Worm (Caenorhabditis elegans) whole organism, L2 larva: ENCODE data around the gene F42A10.9.

Experiments used
- R02D3.7 ChIP-seq: fragments of 150-350 bp; optimal IDR thresholded peaks from 2 replicates; lab custom pipeline; 2014; ENCODE audit warnings: missing biosample characterization, missing genetic modification characterization
- Y55F3AM.14 ChIP-seq: fragments of 200-800 bp; sonication (Bioruptor generic); optimal IDR thresholded peaks from 2 replicates; lab custom pipeline; 2018; ENCODE audit warnings: mild to moderate bottlenecking, missing genetic modification characterization, missing compliant biosample characterization
- ZK546.5 ChIP-seq: sonication (generic microtip); optimal IDR thresholded peaks from 2 replicates; lab custom pipeline; 2017; ENCODE audit warnings: missing biosample characterization, missing genetic modification characterization
- aly-2 ChIP-seq: fragments of 150-350 bp; optimal IDR thresholded peaks from 2 replicates; lab custom pipeline; 2014; ENCODE audit warnings: missing biosample characterization, missing genetic modification characterization
- ceh-16 ChIP-seq: fragments of 150-350 bp; optimal IDR thresholded peaks from 2 replicates; lab custom pipeline; 2014; ENCODE audit warnings: missing biosample characterization, missing genetic modification characterization
- crh-2 ChIP-seq: sonication (generic microtip); optimal IDR thresholded peaks from 2 replicates; lab custom pipeline; 2017; ENCODE audit warnings: missing biosample characterization, missing genetic modification characterization
- egl-27 ChIP-seq: sonication (generic microtip); optimal IDR thresholded peaks from 3 replicates; lab custom pipeline; 2017; ENCODE audit warnings: missing biosample characterization, missing genetic modification reagents, missing genetic modification characterization
- elt-1 ChIP-seq: fragments of 150-350 bp; optimal IDR thresholded peaks from 2 replicates; lab custom pipeline; 2014; ENCODE audit warnings: missing biosample characterization, missing genetic modification characterization
- fos-1 ChIP-seq: fragments of 150-350 bp; optimal IDR thresholded peaks from 2 replicates; lab custom pipeline; 2014; ENCODE audit warnings: missing biosample characterization, missing genetic modification characterization
- gmeb-1 ChIP-seq: fragments of 150-350 bp; optimal IDR thresholded peaks from 2 replicates; lab custom pipeline; 2014; ENCODE audit warnings: missing biosample characterization, missing genetic modification characterization
- lin-11 ChIP-seq: fragments of 150-350 bp; sonication (generic microtip); optimal IDR thresholded peaks from 2 replicates; lab custom pipeline; 2014; ENCODE audit warnings: missing biosample characterization, missing genetic modification characterization, inconsistent platforms, mixed read lengths
- lin-13 ChIP-seq: fragments of 150-350 bp; optimal IDR thresholded peaks from 2 replicates; lab custom pipeline; 2014; ENCODE audit warnings: missing biosample characterization, missing genetic modification reagents, missing genetic modification characterization
- lin-39 ChIP-seq: fragments of 150-350 bp; optimal IDR thresholded peaks from 2 replicates; lab custom pipeline; 2014; ENCODE audit warnings: missing biosample characterization, missing genetic modification reagents, missing genetic modification characterization
- mab-5 ChIP-seq: fragments of 150-350 bp; optimal IDR thresholded peaks from 2 replicates; lab custom pipeline; 2014; ENCODE audit warnings: missing biosample characterization, missing genetic modification characterization
- mbf-1 ChIP-seq: sonication (generic microtip); optimal IDR thresholded peaks from 2 replicates; lab custom pipeline; 2017; ENCODE audit warnings: missing biosample characterization, missing genetic modification characterization
- nhr-11 ChIP-seq: fragments of 150-350 bp; optimal IDR thresholded peaks from 2 replicates; lab custom pipeline; 2014; ENCODE audit warnings: missing biosample characterization, missing genetic modification characterization
- nhr-12 ChIP-seq: fragments of 150-350 bp; optimal IDR thresholded peaks from 2 replicates; lab custom pipeline; 2014; ENCODE audit warnings: missing biosample characterization, missing genetic modification characterization
- nhr-21 ChIP-seq: fragments of 150-350 bp; optimal IDR thresholded peaks from 2 replicates; lab custom pipeline; 2014; ENCODE audit warnings: missing biosample characterization, missing genetic modification characterization
- nhr-23 ChIP-seq: fragments of 150-350 bp; optimal IDR thresholded peaks from 2 replicates; lab custom pipeline; 2014; ENCODE audit warnings: missing biosample characterization, missing genetic modification reagents, missing genetic modification characterization
- nhr-237 ChIP-seq: fragments of 150-350 bp; optimal IDR thresholded peaks from 2 replicates; lab custom pipeline; 2014; ENCODE audit warnings: missing biosample characterization, missing genetic modification characterization
- nhr-25 ChIP-seq: fragments of 150-350 bp; sonication (generic microtip); optimal IDR thresholded peaks from 3 replicates; lab custom pipeline; 2014; ENCODE audit warnings: missing biosample characterization, missing genetic modification characterization
- nhr-6 ChIP-seq: fragments of 150-350 bp; optimal IDR thresholded peaks from 2 replicates; lab custom pipeline; 2014; ENCODE audit warnings: missing biosample characterization, missing genetic modification characterization
- nhr-77 ChIP-seq: fragments of 150-350 bp; optimal IDR thresholded peaks from 2 replicates; lab custom pipeline; 2014; ENCODE audit warnings: missing biosample characterization, missing genetic modification characterization
- skn-1 ChIP-seq: sonication (generic microtip); optimal IDR thresholded peaks from 2 replicates; lab custom pipeline; 2017; ENCODE audit warnings: missing biosample characterization, missing genetic modification characterization
- sma-3 ChIP-seq: sonication (generic microtip); optimal IDR thresholded peaks from 2 replicates; lab custom pipeline; 2016; ENCODE audit warnings: missing genetic modification reagents, missing genetic modification characterization, missing compliant biosample characterization
- sma-9 ChIP-seq, 2 experiments: fragments of 150-350 bp in 1 of 2; sonication (generic microtip) in 1 of 2; optimal IDR thresholded peaks; 2 replicates each; lab custom pipeline; 2014 to 2016; ENCODE audit warnings: missing genetic modification characterization in 2 of 2, mild to moderate bottlenecking in 1 of 2, missing biosample characterization in 1 of 2, missing compliant biosample characterization in 1 of 2, missing genetic modification reagents in 1 of 2, moderate library complexity in 1 of 2
- snpc-4 ChIP-seq: fragments of 150-350 bp; optimal IDR thresholded peaks from 2 replicates; lab custom pipeline; 2014; ENCODE audit warnings: missing biosample characterization, missing genetic modification characterization
- unc-55 ChIP-seq: fragments of 150-350 bp; sonication (generic microtip); optimal IDR thresholded peaks from 3 replicates; lab custom pipeline; 2014; ENCODE audit warnings: missing biosample characterization, missing genetic modification reagents, missing genetic modification characterization
- zag-1 ChIP-seq: fragments of 150-350 bp; optimal IDR thresholded peaks from 2 replicates; lab custom pipeline; 2014; ENCODE audit warnings: missing biosample characterization, missing genetic modification characterization
- ztf-1 ChIP-seq: fragments of 200-800 bp; sonication (Bioruptor generic); conservative IDR thresholded peaks from 2 replicates; pipeline ENCODE4 v1.3.6; 2022; ENCODE audit warnings: missing genetic modification characterization, missing compliant biosample characterization
- ztf-11 ChIP-seq: sonication (generic microtip); optimal IDR thresholded peaks from 2 replicates; lab custom pipeline; 2017; ENCODE audit warnings: missing biosample characterization, missing genetic modification characterization

F42A10.9 gene

DNA sequence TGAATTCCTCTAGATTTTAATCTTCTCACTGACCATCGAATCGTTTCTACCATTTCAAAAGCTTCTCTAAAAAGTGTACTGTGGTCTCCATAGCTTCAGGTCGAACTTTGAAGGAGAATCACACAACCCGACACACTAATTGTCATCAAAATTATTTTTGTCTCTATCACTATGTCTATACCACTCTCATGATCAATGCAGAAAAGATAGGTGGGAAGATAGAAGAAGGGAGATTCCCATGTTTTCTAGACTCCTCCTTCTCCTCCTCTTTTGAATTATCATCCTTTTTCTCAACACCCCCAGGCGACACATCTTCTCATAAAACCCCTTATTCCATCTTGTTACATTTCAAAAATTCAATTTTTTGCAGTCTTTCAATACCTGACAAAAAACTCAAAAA, 18.5 kb upstream of the F42A10.9 start, which contains the start of gene Y42G9A.3:
TSS of gene Y42G9A.3 (plus strand) at position 363 of the 400 bp plus-strand sequence.
- TF ChIP-seq fos-1 (tag; lab: Kevin White, UChicago): peak; percentile 35
- peak; percentile 5 for TF ChIP-seq sma-9 (GFP tag; optimal IDR thresholded peaks at IDR 0.05; lab: Kevin White, UChicago)
- no peak for TF ChIP-seq sma-9 (tag; optimal IDR thresholded peaks at IDR 0.05; lab: Kevin White, UChicago)
- no peak for TF ChIP-seq lin-11
- no peak for TF ChIP-seq nhr-237
- peak; percentile 78 for TF ChIP-seq skn-1 (tag; lab: Kevin White, UChicago)

DNA sequence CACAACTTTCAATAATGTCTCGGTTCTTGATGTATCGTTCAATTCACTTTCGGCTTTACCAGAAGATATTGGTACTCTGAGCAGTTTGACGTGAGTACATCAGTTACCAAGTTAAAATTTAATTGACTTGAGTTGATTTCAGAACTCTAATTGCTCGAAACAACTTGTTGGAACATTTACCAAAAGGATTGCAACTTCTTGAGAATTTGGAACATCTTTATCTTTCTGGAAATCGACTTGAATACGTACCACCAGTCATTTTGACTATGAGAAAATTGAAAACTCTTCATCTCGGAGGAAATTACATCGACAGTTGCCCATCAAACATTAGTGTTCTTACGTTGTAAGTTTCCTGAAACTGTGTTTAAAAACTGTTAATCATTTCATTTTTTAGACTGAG, 17.6 kb upstream of the F42A10.9 start:
- TF ChIP-seq aly-2 (tag; lab: Kevin White, UChicago) (no peak), ztf-11 (no peak), lin-13 (GFP tag; lab: Kevin White, UChicago) (no peak), zag-1 (tag; lab: Kevin White, UChicago) (no peak), unc-55 (GFP tag; lab: Kevin White, UChicago) (no peak)

DNA sequence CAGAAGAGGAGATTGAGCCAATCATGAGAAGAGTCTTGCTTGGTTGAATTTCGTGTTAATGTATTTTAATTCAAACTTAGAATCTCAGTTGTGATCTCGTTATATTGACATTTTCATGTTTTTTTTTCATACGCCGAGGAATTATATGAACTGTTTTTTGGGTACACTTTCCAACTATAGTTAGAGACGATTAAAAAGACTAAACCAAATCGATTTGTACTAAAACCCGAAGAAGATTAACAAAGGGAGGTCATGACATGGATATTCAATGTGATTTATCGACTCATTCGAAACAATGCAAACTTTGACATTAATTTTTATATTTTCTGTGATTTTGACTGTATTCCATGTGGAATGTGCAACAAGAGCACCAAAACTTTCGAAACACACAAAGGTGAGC, 16.5 kb upstream of the F42A10.9 start, which contains the start of gene Y42G9A.2:
TSS of gene Y42G9A.2 (plus strand) at position 284 of the 400 bp plus-strand sequence.
- no peak for TF ChIP-seq nhr-23 (tag; lab: Kevin White, UChicago)
- peak; percentile 30 for TF ChIP-seq sma-9 (GFP tag; optimal IDR thresholded peaks at IDR 0.05; lab: Kevin White, UChicago)
- no peak for TF ChIP-seq sma-9 (tag; optimal IDR thresholded peaks at IDR 0.05; lab: Kevin White, UChicago)
- TF ChIP-seq, all 48 proteins: peak for 1

DNA sequence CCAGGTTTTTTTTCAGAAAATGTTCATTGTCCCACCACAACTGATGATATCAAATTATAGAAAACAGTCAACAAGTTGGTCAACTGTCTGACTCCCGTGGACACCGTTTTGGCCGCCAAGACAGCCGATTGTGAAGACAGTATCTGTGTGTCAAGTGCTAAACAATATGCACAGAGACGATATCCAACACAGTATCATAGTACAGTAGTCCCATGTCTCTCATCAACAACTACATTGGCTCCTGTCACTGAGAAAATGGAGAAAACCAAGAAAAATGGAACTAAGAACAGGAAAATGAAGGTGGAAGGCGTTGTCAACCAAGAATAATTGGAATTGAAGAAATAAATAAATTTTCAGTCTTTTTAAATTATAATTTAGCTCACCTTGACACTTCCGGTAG, 15.7 kb upstream of the F42A10.9 start:
- no peak for TF ChIP-seq ceh-16
- no peak for TF ChIP-seq R02D3.7 (tag; lab: Kevin White, UChicago)
- no peak for TF ChIP-seq nhr-11 (tag; lab: Kevin White, UChicago)
- no peak for TF ChIP-seq ztf-11
- no peak for TF ChIP-seq nhr-6 (tag; lab: Kevin White, UChicago)

- TF ChIP-seq gmeb-1 (tag; lab: Kevin White, UChicago) (peak; percentile 10), sma-3 (GFP tag; lab: Kevin White, UChicago) (no peak), fos-1 (tag; lab: Kevin White, UChicago) (peak; percentile 67)
These were observed 14.8 kb upstream of the F42A10.9 start, which contains the start of the genes wht-7 and Y42G9A.1 for ce11 chrIII:6149467-6150072. wht-7 (minus strand) TSS chrIII:6149597. Y42G9A.1 (plus strand) TSS chrIII:6149961.

DNA sequence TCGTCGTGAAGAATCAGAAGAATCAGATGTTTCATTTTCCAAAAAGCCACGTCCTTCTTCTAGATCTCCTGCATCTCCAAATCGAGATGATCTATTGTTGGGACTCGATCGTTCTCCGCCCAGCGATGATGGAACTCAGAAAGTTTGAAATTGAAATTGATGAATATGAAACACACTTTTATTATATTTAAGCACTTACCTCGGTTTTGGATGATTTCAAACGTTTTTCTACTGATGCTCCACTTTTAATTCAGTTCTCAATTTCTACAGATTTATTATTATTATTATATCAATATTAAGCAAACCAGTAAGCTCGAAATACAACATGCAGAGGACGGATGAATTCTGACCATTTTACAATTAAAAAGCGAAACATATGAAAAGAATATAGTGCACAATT, 9.8 kb upstream of the F42A10.9 start:
- TF ChIP-seq nhr-21 (tag; lab: Kevin White, UChicago): no peak
- no peak for TF ChIP-seq skn-1 (tag; lab: Kevin White, UChicago)
- TF ChIP-seq nhr-12: no peak
- TF ChIP-seq elt-1: no peak
- TF ChIP-seq lin-39: no peak
- no peak for TF ChIP-seq crh-2
- no peak for TF ChIP-seq nhr-23 (tag; lab: Kevin White, UChicago)
- no peak for TF ChIP-seq egl-27 (tag; lab: Kevin White, UChicago)
- TF ChIP-seq mbf-1 (tag; lab: Kevin White, UChicago): no peak
- TF ChIP-seq nhr-25 (tag; lab: Kevin White, UChicago): no peak
- no peak for TF ChIP-seq nhr-11 (tag; lab: Kevin White, UChicago)
- TF ChIP-seq nhr-6 (tag; lab: Kevin White, UChicago): no peak
- no peak for TF ChIP-seq ztf-11
- TF ChIP-seq snpc-4 (tag; lab: Kevin White, UChicago): no peak
- no peak for TF ChIP-seq ztf-1 (GFP tag; lab: Robert Waterston, UW)
- no peak for TF ChIP-seq mab-5 (tag; lab: Kevin White, UChicago)
- TF ChIP-seq nhr-77 (tag; lab: Kevin White, UChicago): no peak
- no peak for TF ChIP-seq Y55F3AM.14
- TF ChIP-seq aly-2 (tag; lab: Kevin White, UChicago): no peak
- no peak for TF ChIP-seq ZK546.5 (tag; lab: Kevin White, UChicago)
